Worm (Caenorhabditis elegans): ENCODE data around the gene F28C6.10.
A peak's percentile ranks its signal among the peaks of the same experiment; 100 is the strongest.

F28C6.10 gene

ce11 chrII:8588442-8588841, 19.3 kb upstream of the F28C6.10 start:
- no peak for TF ChIP-seq php-3 (GFP tag; IDR thresholded peaks at IDR 0.05)
- TF ChIP-seq aha-1 (tag), result peak; percentile 41
- no peak for TF ChIP-seq lir-3 (tag; optimal IDR thresholded peaks at IDR 0.05)
- no peak for TF ChIP-seq nhr-25 (tag; optimal IDR thresholded peaks at IDR 0.05; ENCODE audit: borderline replicate concordance, insufficient read depth)
- no peak for TF ChIP-seq zip-11 (GFP tag; IDR thresholded peaks at IDR 0.05)

- TF ChIP-seq ama-1 (optimal IDR thresholded peaks at IDR 0.05) (no peak), zag-1 (tag; optimal IDR thresholded peaks at IDR 0.05) (no peak), ces-1 (GFP tag; optimal IDR thresholded peaks at IDR 0.05) (peak; percentile 85), unc-62 (GFP tag; optimal IDR thresholded peaks at IDR 0.05 in 1 of 2) (peak in 1 of 2 experiments; percentile 91), unc-62 (tag; optimal IDR thresholded peaks at IDR 0.05) (no peak), F10B5.3 (tag; optimal IDR thresholded peaks at IDR 0.05) (no peak), lin-15B (tag; optimal IDR thresholded peaks at IDR 0.05) (no peak), daf-19 (GFP tag; conservative IDR thresholded peaks at IDR 0.05) (no peak), aha-1 (tag) (peak; percentile 53), snpc-4 (tag; optimal IDR thresholded peaks at IDR 0.05) (no peak), dmd-6 (GFP tag; IDR thresholded peaks at IDR 0.05) (no peak), pha-4 (GFP tag; IDR thresholded peaks at IDR 0.05) (no peak), pha-4 (tag; optimal IDR thresholded peaks at IDR 0.05) (no peak), nhr-48 (tag; optimal IDR thresholded peaks at IDR 0.05) (no peak)
Observed at ce11 chrII:8589227-8589626, 18.5 kb upstream of the F28C6.10 start.

- no peak for TF ChIP-seq egl-27 (tag; optimal IDR thresholded peaks at IDR 0.05)
- TF ChIP-seq Y5F2A.4 (GFP tag; optimal IDR thresholded peaks at IDR 0.05), result no peak
- no peak for TF ChIP-seq unc-39 (tag; optimal IDR thresholded peaks at IDR 0.05)
- no peak for TF ChIP-seq nhr-42 (GFP tag; IDR thresholded peaks at IDR 0.05)
- no peak for TF ChIP-seq mxl-2 (GFP tag; conservative IDR thresholded peaks at IDR 0.05)
- no peak for TF ChIP-seq mxl-3 (GFP tag; optimal IDR thresholded peaks at IDR 0.05)
- TF ChIP-seq dve-1 (tag; optimal IDR thresholded peaks at IDR 0.05; ENCODE audit: insufficient read depth), result no peak
- TF ChIP-seq spr-1 (tag; optimal IDR thresholded peaks at IDR 0.05), result no peak
Observed at ce11 chrII:8590684-8591083, 17.1 kb upstream of the F28C6.10 start, which contains the start of gene aptf-4. TSS of gene aptf-4 (plus strand) at chrII:8590984.

- TF ChIP-seq dmd-6 (GFP tag; IDR thresholded peaks at IDR 0.05), result no peak
- no peak for TF ChIP-seq aly-2 (tag; optimal IDR thresholded peaks at IDR 0.05)
- TF ChIP-seq cey-2 (tag; optimal IDR thresholded peaks at IDR 0.05; ENCODE audit: borderline replicate concordance, insufficient read depth), result no peak
- no peak for TF ChIP-seq mdt-29 (GFP tag; IDR thresholded peaks at IDR 0.05)
- peak in 1 of 2 experiments; percentile 94 for TF ChIP-seq unc-62 (GFP tag; optimal IDR thresholded peaks at IDR 0.05 in 1 of 2)
- TF ChIP-seq unc-62 (tag; optimal IDR thresholded peaks at IDR 0.05), result no peak
Observed at ce11 chrII:8593840-8594625, 13.7 kb upstream of the F28C6.10 start, which contains the start of gene aptf-3. TSS of gene aptf-3 (plus strand) at chrII:8594190.

ce11 chrII:8599214-8599613, 8.5 kb upstream of the F28C6.10 start, which contains the start of gene F28C6.5:
TSS of gene F28C6.5 (plus strand) at chrII:8599514.
- TF ChIP-seq fos-1 (tag; optimal IDR thresholded peaks at IDR 0.05) (no peak), nhr-10 (tag; optimal IDR thresholded peaks at IDR 0.05) (no peak), vab-7 (GFP tag; IDR thresholded peaks at IDR 0.05) (no peak), php-3 (GFP tag; IDR thresholded peaks at IDR 0.05) (no peak), dmd-8 (GFP tag; IDR thresholded peaks at IDR 0.05) (no peak), snpc-1.2 (GFP tag; IDR thresholded peaks at IDR 0.05) (no peak), daf-12 (tag; optimal IDR thresholded peaks at IDR 0.05) (no peak)
